Worm (Caenorhabditis elegans) whole organism, young adult: Measurements from ENCODE around the gene C03B1.6.
A peak's percentile ranks its signal among the peaks of the same experiment; 100 is the strongest.

Experiments
- B0035.1 ChIP-seq: sonication (generic microtip); optimal IDR thresholded peaks from 2 replicates; lab custom pipeline; 2016; ENCODE audit warnings: missing genetic modification characterization, mild to moderate bottlenecking, missing compliant biosample characterization, missing genotype, missing genetic modification reagents
- B0336.3 ChIP-seq: fragments of 200-800 bp; sonication (Bioruptor generic); IDR thresholded peaks from 2 replicates; pipeline ENCODE4 v1.3.6; 2022; ENCODE audit warnings: missing genetic modification characterization, missing compliant biosample characterization
- F23B12.7 ChIP-seq: sonication (generic microtip); optimal IDR thresholded peaks from 2 replicates; lab custom pipeline; 2017; ENCODE audit warnings: missing genetic modification characterization, mild to moderate bottlenecking, missing compliant biosample characterization, antibody characterized with exemption, moderate library complexity; ENCODE audit not compliant: insufficient read depth
- F39B2.1 ChIP-seq: fragments of 200-800 bp; sonication (Bioruptor generic); IDR thresholded peaks from 2 replicates; pipeline ENCODE4 v1.3.6; 2022; ENCODE audit warnings: missing genetic modification reagents, missing genetic modification characterization, missing compliant biosample characterization
- F52B5.7 ChIP-seq: sonication (generic microtip); optimal IDR thresholded peaks from 2 replicates; lab custom pipeline; 2016; ENCODE audit warnings: mild to moderate bottlenecking, missing genetic modification characterization, missing compliant biosample characterization
- F55B11.4 ChIP-seq: sonication (generic microtip); optimal IDR thresholded peaks from 2 replicates; lab custom pipeline; 2016; ENCODE audit warnings: missing compliant biosample characterization, missing genetic modification characterization, borderline replicate concordance; ENCODE audit not compliant: insufficient read depth
- F57C9.4 ChIP-seq: sonication (generic microtip); optimal IDR thresholded peaks from 2 replicates; lab custom pipeline; 2017; ENCODE audit warnings: mild to moderate bottlenecking, missing genetic modification characterization, missing compliant biosample characterization
- K12H6.12 ChIP-seq: fragments of 200-800 bp; sonication (Bioruptor generic); optimal IDR thresholded peaks from 2 replicates; lab custom pipeline; 2018; ENCODE audit warnings: mild to moderate bottlenecking, missing genetic modification characterization, missing compliant biosample characterization
- T07F8.4 ChIP-seq: sonication (generic microtip); optimal IDR thresholded peaks from 2 replicates; lab custom pipeline; 2016; ENCODE audit warnings: mild to moderate bottlenecking, missing genetic modification characterization, moderate library complexity, missing compliant biosample characterization
- T26A5.8 ChIP-seq: sonication (generic microtip); optimal IDR thresholded peaks from 2 replicates; lab custom pipeline; 2016; ENCODE audit warnings: missing genetic modification characterization, missing compliant biosample characterization
- attf-3 ChIP-seq: fragments of 200-800 bp; sonication (Bioruptor generic); conservative IDR thresholded peaks from 2 replicates; pipeline ENCODE4 v1.3.6; 2022; ENCODE audit warnings: missing genetic modification reagents, missing genetic modification characterization, missing compliant biosample characterization
- attf-5 ChIP-seq: fragments of 200-800 bp; sonication (Bioruptor generic); optimal IDR thresholded peaks from 2 replicates; lab custom pipeline; 2018; ENCODE audit warnings: mild to moderate bottlenecking, missing genetic modification characterization, missing compliant biosample characterization
- attf-6 ChIP-seq: fragments of 200-800 bp; sonication (Bioruptor generic); IDR thresholded peaks from 2 replicates; pipeline ENCODE4 v1.3.6; 2022; ENCODE audit warnings: missing genetic modification reagents, missing genetic modification characterization, missing compliant biosample characterization
- bed-2 ChIP-seq: fragments of 200-800 bp; sonication (Bioruptor generic); IDR thresholded peaks from 2 replicates; pipeline ENCODE4 v1.3.6; 2022; ENCODE audit warnings: missing genetic modification reagents, missing genetic modification characterization, missing compliant biosample characterization
- ccch-3 ChIP-seq: fragments of 200-800 bp; sonication (Bioruptor generic); optimal IDR thresholded peaks from 2 replicates; lab custom pipeline; 2018; ENCODE audit warnings: mild to moderate bottlenecking, missing genetic modification characterization, missing compliant biosample characterization
- cebp-1 ChIP-seq, 2 experiments: fragments of 200-800 bp in 1 of 2; sonication (Bioruptor generic) in 1 of 2; sonication (generic microtip) in 1 of 2; IDR thresholded peaks in 1 of 2; optimal IDR thresholded peaks in 1 of 2; 2 replicates each; pipeline versions ENCODE4 v1.3.6 to Lab custom; 2017 to 2022; ENCODE audit warnings: missing compliant biosample characterization in 2 of 2, missing genetic modification characterization in 2 of 2, mild to moderate bottlenecking in 1 of 2, missing genetic modification reagents in 1 of 2, moderate library complexity in 1 of 2
- cebp-2 ChIP-seq: fragments of 200-800 bp; sonication (Bioruptor generic); IDR thresholded peaks from 2 replicates; pipeline ENCODE4 v1.3.6; 2022; ENCODE audit warnings: missing genetic modification characterization, missing compliant biosample characterization
- ceh-79 ChIP-seq: sonication (generic microtip); optimal IDR thresholded peaks from 2 replicates; lab custom pipeline; 2017; ENCODE audit warnings: mild to moderate bottlenecking, missing genetic modification characterization, missing compliant biosample characterization
- ceh-91 ChIP-seq: fragments of 200-800 bp; sonication (Bioruptor generic); IDR thresholded peaks from 2 replicates; pipeline ENCODE4 v1.3.6; 2022; ENCODE audit warnings: missing genetic modification reagents, missing genetic modification characterization, missing compliant biosample characterization
- dox-1 ChIP-seq: fragments of 200-800 bp; sonication (Bioruptor generic); IDR thresholded peaks from 2 replicates; pipeline ENCODE4 v1.3.6; 2022; ENCODE audit warnings: missing genetic modification reagents, missing genetic modification characterization, missing compliant biosample characterization
- egrh-3 ChIP-seq: fragments of 200-800 bp; sonication (Bioruptor generic); IDR thresholded peaks from 2 replicates; pipeline ENCODE4 v1.3.6; 2022; ENCODE audit warnings: missing genetic modification reagents, missing genetic modification characterization, missing compliant biosample characterization
- ekl-4 ChIP-seq: fragments of 200-800 bp; sonication (Bioruptor generic); IDR thresholded peaks from 2 replicates; pipeline ENCODE4 v1.3.6; 2022; ENCODE audit warnings: missing genetic modification reagents, missing genetic modification characterization, missing compliant biosample characterization
- ets-4 ChIP-seq: fragments of 200-800 bp; sonication (Bioruptor generic); optimal IDR thresholded peaks from 2 replicates; lab custom pipeline; 2018; ENCODE audit warnings: mild to moderate bottlenecking, missing genetic modification characterization, missing compliant biosample characterization
- hmg-1.2 ChIP-seq: fragments of 200-800 bp; sonication (Bioruptor generic); IDR thresholded peaks from 2 replicates; pipeline ENCODE4 v1.3.6; 2022; ENCODE audit warnings: missing genetic modification reagents, missing genetic modification characterization, missing compliant biosample characterization
- lin-26 ChIP-seq: fragments of 200-800 bp; sonication (Bioruptor generic); IDR thresholded peaks from 2 replicates; pipeline ENCODE4 v1.3.6; 2022; ENCODE audit warnings: missing genetic modification reagents, missing genetic modification characterization, missing compliant biosample characterization
- lsy-27 ChIP-seq: sonication (generic microtip); optimal IDR thresholded peaks from 2 replicates; lab custom pipeline; 2017; ENCODE audit warnings: missing genetic modification characterization, mild to moderate bottlenecking, missing compliant biosample characterization, antibody characterized with exemption, missing genotype, borderline replicate concordance; ENCODE audit not compliant: insufficient read depth
- mxl-1 ChIP-seq: sonication (generic microtip); optimal IDR thresholded peaks from 2 replicates; lab custom pipeline; 2016; ENCODE audit warnings: missing genetic modification characterization, missing compliant biosample characterization
- nfya-1 ChIP-seq: sonication (generic microtip); optimal IDR thresholded peaks from 2 replicates; lab custom pipeline; 2017; ENCODE audit warnings: antibody characterized with exemption, missing compliant biosample characterization, missing genetic modification characterization, borderline replicate concordance; ENCODE audit not compliant: insufficient read depth
- nhr-120 ChIP-seq: fragments of 200-800 bp; sonication (Bioruptor generic); IDR thresholded peaks from 2 replicates; pipeline ENCODE4 v1.3.6; 2022; ENCODE audit warnings: missing genetic modification characterization, missing compliant biosample characterization
- nhr-80 ChIP-seq: sonication (generic microtip); optimal IDR thresholded peaks from 2 replicates; lab custom pipeline; 2016; ENCODE audit warnings: missing genetic modification characterization, missing compliant biosample characterization
- nhr-90 ChIP-seq: sonication (generic microtip); optimal IDR thresholded peaks from 2 replicates; lab custom pipeline; 2016; ENCODE audit warnings: missing genotype, mild to moderate bottlenecking, missing genetic modification characterization, missing compliant biosample characterization
- sdz-38 ChIP-seq: sonication (generic microtip); optimal IDR thresholded peaks from 2 replicates; lab custom pipeline; 2016; ENCODE audit warnings: missing genotype, missing genetic modification characterization, missing compliant biosample characterization
- sea-2 ChIP-seq: fragments of 200-800 bp; sonication (Bioruptor generic); IDR thresholded peaks from 2 replicates; pipeline ENCODE4 v1.3.6; 2022; ENCODE audit warnings: missing genetic modification characterization, missing compliant biosample characterization
- tbx-9 ChIP-seq: sonication (generic microtip); optimal IDR thresholded peaks from 2 replicates; lab custom pipeline; 2016; ENCODE audit warnings: borderline replicate concordance, missing genetic modification characterization, inconsistent platforms, missing compliant biosample characterization
- zfh-2 ChIP-seq: fragments of 200-800 bp; sonication (Bioruptor generic); conservative IDR thresholded peaks from 2 replicates; pipeline ENCODE4 v1.3.6; 2022; ENCODE audit warnings: missing genetic modification reagents, missing genetic modification characterization, missing compliant biosample characterization
- ztf-18 ChIP-seq: sonication (generic microtip); optimal IDR thresholded peaks from 2 replicates; lab custom pipeline; 2016; ENCODE audit warnings: missing genotype, mild to moderate bottlenecking, missing genetic modification characterization, missing compliant biosample characterization

Gene C03B1.6

ce11 chrX:6329542-6330029, 20.5 kb upstream of the C03B1.6 start:
- 0 out of 2 replicates have a peak, but pooled peaks have one; percentile 19 for TF ChIP-seq zfh-2 (GFP tag; lab: Robert Waterston, UW)
- TF ChIP-seq egrh-3 (GFP tag; lab: Robert Waterston, UW), result peak; percentile 97

- TF ChIP-seq ets-4, result no peak
- no peak for TF ChIP-seq lsy-27 (tag; lab: Kevin White, UChicago)
- no peak for TF ChIP-seq dox-1 (GFP tag; lab: Robert Waterston, UW)
- no peak for TF ChIP-seq nhr-120 (GFP tag; lab: Robert Waterston, UW)
Observed at ce11 chrX:6331409-6331808, 18.7 kb upstream of the C03B1.6 start, which contains the start of gene col-170. Gene col-170, plus strand, starts transcription at chrX:6331709.

- TF ChIP-seq bed-2 (GFP tag; lab: Robert Waterston, UW) (no peak), F55B11.4 (tag; lab: Kevin White, UChicago) (no peak), F52B5.7 (tag; lab: Kevin White, UChicago) (no peak), lsy-27 (tag; lab: Kevin White, UChicago) (no peak), cebp-1 (GFP tag; IDR thresholded peaks at IDR 0.05; lab: Robert Waterston, UW) (no peak), cebp-1 (tag; optimal IDR thresholded peaks at IDR 0.05; lab: Kevin White, UChicago) (no peak), tbx-9 (no peak), nhr-80 (tag; lab: Kevin White, UChicago) (no peak), K12H6.12 (tag; lab: Kevin White, UChicago) (no peak), F57C9.4 (tag; lab: Kevin White, UChicago) (no peak), mxl-1 (no peak), ccch-3 (no peak), ceh-91 (GFP tag; lab: Robert Waterston, UW) (no peak), B0035.1 (tag; lab: Kevin White, UChicago) (no peak), ztf-18 (no peak), T07F8.4 (tag; lab: Kevin White, UChicago) (no peak), sdz-38 (tag; lab: Kevin White, UChicago) (no peak), hmg-1.2 (GFP tag; lab: Robert Waterston, UW) (no peak), attf-6 (GFP tag; lab: Robert Waterston, UW) (no peak), lin-26 (GFP tag; lab: Robert Waterston, UW) (no peak), F39B2.1 (no peak)
Observed at ce11 chrX:6333998-6334397, 16.1 kb upstream of the C03B1.6 start, which contains the start of gene col-171. Gene col-171, plus strand, starts transcription at chrX:6334298.

ce11 chrX:6334602-6335001, 15.5 kb upstream of the C03B1.6 start:
- TF ChIP-seq sea-2 (GFP tag; lab: Robert Waterston, UW) (no peak), zfh-2 (GFP tag; lab: Robert Waterston, UW) (peak; percentile 78), T26A5.8 (tag; lab: Kevin White, UChicago) (no peak), ceh-79 (peak; percentile 16), attf-3 (GFP tag; lab: Robert Waterston, UW) (no peak), nhr-90 (no peak), lin-26 (GFP tag; lab: Robert Waterston, UW) (0 out of 2 replicates have a peak, but pooled peaks have one; percentile 20), attf-5 (GFP tag; lab: Kevin White, UChicago) (no peak), B0336.3 (GFP tag; lab: Robert Waterston, UW) (peak; percentile 29; the same call in 1 of the 2 replicates), egrh-3 (GFP tag; lab: Robert Waterston, UW) (peak; percentile 58; the same call in 1 of the 2 replicates), ekl-4 (GFP tag; lab: Robert Waterston, UW) (no peak), nfya-1 (tag; lab: Kevin White, UChicago) (no peak), F23B12.7 (tag; lab: Kevin White, UChicago) (no peak), cebp-2 (no peak)
